Fruit fly (Drosophila melanogaster) whole organism, embryonic: ENCODE data around the gene Reg-2.

ENCODE experiments used
- Adf1 ChIP-seq: fragments of 200-800 bp; sonication (Bioruptor generic); IDR thresholded peaks from 2 replicates; pipeline ENCODE4 v1.3.6; 2022; ENCODE audit warnings: missing biosample characterization, missing genetic modification characterization
- CG11695 ChIP-seq: fragments of 200-800 bp; sonication (Bioruptor generic); IDR thresholded peaks from 3 replicates; pipeline ENCODE4 v1.3.6; 2022; ENCODE audit warnings: missing biosample characterization, missing genetic modification characterization
- CG1233 ChIP-seq: fragments of 200-800 bp; sonication (Bioruptor generic); optimal IDR thresholded peaks from 4 replicates; lab custom pipeline; 2018; ENCODE audit warnings: missing biosample characterization, mild to moderate bottlenecking, missing genetic modification characterization
- CG13624 ChIP-seq: fragments of 200-800 bp; sonication (Bioruptor generic); optimal IDR thresholded peaks from 2 replicates; lab custom pipeline; 2016; ENCODE audit warnings: missing biosample characterization, missing genetic modification characterization
- CG13894 ChIP-seq: fragments of 200-800 bp; sonication (Bioruptor generic); optimal IDR thresholded peaks from 3 replicates; lab custom pipeline; 2018; ENCODE audit warnings: missing biosample characterization, mild to moderate bottlenecking, missing genetic modification characterization, moderate library complexity
- CG14860 ChIP-seq: fragments of 200-800 bp; sonication (Bioruptor generic); IDR thresholded peaks from 3 replicates; pipeline ENCODE4 v1.3.6; 2022; ENCODE audit warnings: missing biosample characterization, missing genetic modification characterization; ENCODE audit not compliant: partially characterized antibody
- CG15011 ChIP-seq: fragments of 200-800 bp; sonication (Bioruptor generic); optimal IDR thresholded peaks from 3 replicates; lab custom pipeline; 2018; ENCODE audit warnings: missing biosample characterization, mild to moderate bottlenecking, missing genetic modification characterization
- CG15073 ChIP-seq: fragments of 200-800 bp; sonication (Bioruptor generic); optimal IDR thresholded peaks from 2 replicates; lab custom pipeline; 2016; ENCODE audit warnings: missing biosample characterization, missing genetic modification characterization
- CG1792 ChIP-seq: fragments of 200-800 bp; sonication (Bioruptor generic); optimal IDR thresholded peaks from 2 replicates; lab custom pipeline; 2016; ENCODE audit warnings: missing biosample characterization, missing genetic modification characterization
- CG18476 ChIP-seq: fragments of 200-800 bp; sonication (Bioruptor generic); optimal IDR thresholded peaks from 2 replicates; lab custom pipeline; 2016; ENCODE audit warnings: missing biosample characterization, mild to moderate bottlenecking, missing genetic modification characterization
- CG2678 ChIP-seq: fragments of 200-800 bp; sonication (Bioruptor generic); optimal IDR thresholded peaks from 3 replicates; lab custom pipeline; 2019; ENCODE audit warnings: missing biosample characterization, mild to moderate bottlenecking, missing genetic modification characterization, moderate library complexity
- CG31388 ChIP-seq: fragments of 200-800 bp; sonication (Bioruptor generic); optimal IDR thresholded peaks from 2 replicates; lab custom pipeline; 2016; ENCODE audit warnings: missing biosample characterization, missing genetic modification characterization
- CG31441 ChIP-seq: fragments of 200-800 bp; sonication (Bioruptor generic); IDR thresholded peaks from 2 replicates; pipeline ENCODE4 v1.3.6; 2022; ENCODE audit warnings: missing biosample characterization, missing genetic modification characterization
- CG3281 ChIP-seq: fragments of 200-800 bp; sonication (Bioruptor generic); optimal IDR thresholded peaks from 3 replicates; lab custom pipeline; 2017; ENCODE audit warnings: missing biosample characterization, mild to moderate bottlenecking, missing genetic modification characterization
- CG33213 ChIP-seq: fragments of 200-800 bp; sonication (Bioruptor generic); optimal IDR thresholded peaks from 3 replicates; lab custom pipeline; 2016; ENCODE audit warnings: missing biosample characterization, missing genetic modification characterization
- CG4360 ChIP-seq: fragments of 200-800 bp; sonication (Bioruptor generic); IDR thresholded peaks from 2 replicates; pipeline ENCODE4 v1.3.6; 2022; ENCODE audit warnings: missing biosample characterization, missing genetic modification characterization
- CG6854 ChIP-seq: fragments of 200-800 bp; sonication (Bioruptor generic); optimal IDR thresholded peaks from 3 replicates; lab custom pipeline; 2017; ENCODE audit warnings: missing biosample characterization, mild to moderate bottlenecking, missing genetic modification characterization
- CG9727 ChIP-seq: fragments of 200-800 bp; sonication (Bioruptor generic); optimal IDR thresholded peaks from 3 replicates; lab custom pipeline; 2017; ENCODE audit warnings: missing biosample characterization, mild to moderate bottlenecking, missing genetic modification characterization
- D ChIP-seq, 2 experiments: fragments of 200-800 bp in 1 of 2; fragments of >200 bp in 1 of 2; sonication (Bioruptor generic) in 1 of 2; optimal IDR thresholded peaks; 2 replicates in 1 of 2; 3 replicates in 1 of 2; lab custom pipeline; 2017; ENCODE audit warnings: mild to moderate bottlenecking in 1 of 2, missing biosample characterization in 1 of 2, missing genetic modification characterization in 1 of 2, missing genetic modification reagents in 1 of 2
- Dbx ChIP-seq: fragments of 200-800 bp; sonication (Bioruptor generic); IDR thresholded peaks from 3 replicates; pipeline ENCODE4 v1.3.6; 2022; ENCODE audit warnings: missing biosample characterization, missing genetic modification characterization
- Dek ChIP-seq: fragments of 200-800 bp; sonication (Bioruptor generic); optimal IDR thresholded peaks from 3 replicates; lab custom pipeline; 2019; ENCODE audit warnings: missing biosample characterization, mild to moderate bottlenecking, missing genetic modification characterization, moderate library complexity
- HHEX ChIP-seq: fragments of 200-800 bp; sonication (Bioruptor generic); optimal IDR thresholded peaks from 3 replicates; lab custom pipeline; 2017; ENCODE audit warnings: missing biosample characterization, mild to moderate bottlenecking, missing genetic modification characterization, missing genetic modification reagents
- HmgD ChIP-seq: fragments of 200-800 bp; sonication (Bioruptor generic); optimal IDR thresholded peaks from 3 replicates; lab custom pipeline; 2016; ENCODE audit warnings: missing biosample characterization, missing genetic modification characterization
- Mes4 ChIP-seq: fragments of 200-800 bp; sonication (Bioruptor generic); optimal IDR thresholded peaks from 2 replicates; lab custom pipeline; 2016; ENCODE audit warnings: missing biosample characterization, missing genetic modification characterization
- NFAT ChIP-seq: fragments of 200-800 bp; sonication (Bioruptor generic); IDR thresholded peaks from 2 replicates; pipeline ENCODE4 v1.3.6; 2022; ENCODE audit warnings: missing biosample characterization, missing genetic modification characterization
- Trl ChIP-seq, 3 experiments: fragments of >200 bp in 2 of 3; fragments of 200-800 bp in 1 of 3; sonication (Bioruptor generic) in 1 of 3; optimal IDR thresholded peaks; 2 replicates in 1 of 3; 3 replicates in 2 of 3; lab custom pipeline; 2016 to 2017; ENCODE audit warnings: missing biosample characterization in 1 of 3, missing genetic modification characterization in 1 of 3
- ac ChIP-seq: fragments of 200-800 bp; sonication (Bioruptor generic); optimal IDR thresholded peaks from 3 replicates; lab custom pipeline; 2017; ENCODE audit warnings: missing biosample characterization, mild to moderate bottlenecking, missing genetic modification characterization
- caup ChIP-seq: fragments of 200-800 bp; sonication (Bioruptor generic); optimal IDR thresholded peaks from 3 replicates; lab custom pipeline; 2017; ENCODE audit warnings: missing biosample characterization, mild to moderate bottlenecking, missing genetic modification characterization, moderate library complexity; ENCODE audit not compliant: severe bottlenecking
- chinmo ChIP-seq: fragments of 200-800 bp; sonication (Bioruptor generic); IDR thresholded peaks from 4 replicates; pipeline ENCODE4 v1.3.6; 2022; ENCODE audit warnings: missing biosample characterization, missing genetic modification characterization; ENCODE audit not compliant: partially characterized antibody
- disco-r ChIP-seq: fragments of 200-800 bp; sonication (Bioruptor generic); optimal IDR thresholded peaks from 2 replicates; lab custom pipeline; 2016; ENCODE audit warnings: missing biosample characterization, missing genetic modification characterization
- hb ChIP-seq: fragments of 200-800 bp; sonication (Bioruptor generic); IDR thresholded peaks from 3 replicates; pipeline ENCODE4 v1.3.6; 2022; ENCODE audit warnings: missing biosample characterization, missing genetic modification characterization; ENCODE audit not compliant: partially characterized antibody
- jumu ChIP-seq: fragments of 200-800 bp; sonication (Bioruptor generic); optimal IDR thresholded peaks from 3 replicates; lab custom pipeline; 2016; ENCODE audit warnings: missing biosample characterization, missing genetic modification characterization
- kah ChIP-seq: fragments of 200-800 bp; sonication (Bioruptor generic); optimal IDR thresholded peaks from 2 replicates; lab custom pipeline; 2018; ENCODE audit warnings: missing biosample characterization, mild to moderate bottlenecking, missing genetic modification characterization
- klu ChIP-seq: fragments of 200-800 bp; sonication (Bioruptor generic); IDR thresholded peaks from 2 replicates; pipeline ENCODE4 v1.3.6; 2022; ENCODE audit warnings: missing biosample characterization, missing genetic modification characterization
- lmd ChIP-seq: fragments of 200-800 bp; sonication (Bioruptor generic); IDR thresholded peaks from 2 replicates; pipeline ENCODE4 v1.3.6; 2022; ENCODE audit warnings: missing biosample characterization, missing genetic modification characterization
- mam ChIP-seq: fragments of 200-800 bp; sonication (Bioruptor generic); optimal IDR thresholded peaks from 3 replicates; lab custom pipeline; 2016; ENCODE audit warnings: missing biosample characterization, missing genetic modification characterization
- nau ChIP-seq: fragments of 200-800 bp; sonication (Bioruptor generic); optimal IDR thresholded peaks from 3 replicates; lab custom pipeline; 2017; ENCODE audit warnings: missing biosample characterization, mild to moderate bottlenecking, missing genetic modification characterization, missing genetic modification reagents
- nerfin-2 ChIP-seq: fragments of 200-800 bp; sonication (Bioruptor generic); IDR thresholded peaks from 2 replicates; pipeline ENCODE4 v1.3.6; 2022; ENCODE audit warnings: missing biosample characterization, missing genetic modification characterization; ENCODE audit not compliant: partially characterized antibody
- sens ChIP-seq: fragments of 200-800 bp; sonication (Bioruptor generic); peaks from one replicate; lab custom pipeline; 2016; ENCODE audit warnings: missing biosample characterization, missing genetic modification characterization
- slou ChIP-seq: fragments of 200-800 bp; sonication (Bioruptor generic); optimal IDR thresholded peaks from 3 replicates; lab custom pipeline; 2016; ENCODE audit warnings: missing biosample characterization, missing genetic modification characterization
- sob ChIP-seq: fragments of 200-800 bp; sonication (Bioruptor generic); IDR thresholded peaks from 2 replicates; pipeline ENCODE4 v1.3.6; 2022; ENCODE audit warnings: missing biosample characterization, missing genetic modification characterization
- sqz ChIP-seq: fragments of 200-800 bp; sonication (Bioruptor generic); optimal IDR thresholded peaks from 3 replicates; lab custom pipeline; 2018; ENCODE audit warnings: missing biosample characterization, mild to moderate bottlenecking, missing genetic modification characterization
- stwl ChIP-seq: fragments of 200-800 bp; sonication (Bioruptor generic); optimal IDR thresholded peaks from 3 replicates; lab custom pipeline; 2018; ENCODE audit warnings: missing biosample characterization, mild to moderate bottlenecking, missing genetic modification characterization, moderate library complexity
- tap ChIP-seq: fragments of 200-800 bp; optimal IDR thresholded peaks from 3 replicates; lab custom pipeline; 2019; ENCODE audit warnings: missing biosample characterization, mild to moderate bottlenecking, missing genetic modification characterization, moderate library complexity
- tin ChIP-seq: fragments of 200-800 bp; sonication (Bioruptor generic); optimal IDR thresholded peaks from 3 replicates; lab custom pipeline; 2016; ENCODE audit warnings: missing biosample characterization, missing genetic modification characterization
- tna ChIP-seq: fragments of 200-800 bp; sonication (Bioruptor generic); IDR thresholded peaks from 2 replicates; pipeline ENCODE4 v1.3.6; 2022; ENCODE audit warnings: missing biosample characterization, missing genetic modification characterization; ENCODE audit not compliant: partially characterized antibody
- unc-4 ChIP-seq: fragments of 200-800 bp; sonication (Bioruptor generic); IDR thresholded peaks from 2 replicates; pipeline ENCODE4 v1.3.6; 2022; ENCODE audit warnings: missing biosample characterization, missing genetic modification characterization; ENCODE audit not compliant: partially characterized antibody
- vnd ChIP-seq: fragments of 200-800 bp; sonication (Bioruptor generic); IDR thresholded peaks from 3 replicates; pipeline ENCODE4 v1.3.6; 2022; ENCODE audit warnings: missing biosample characterization, missing genetic modification characterization; ENCODE audit not compliant: partially characterized antibody

Reg-2 gene

dm6 chr3L:642865-643738 lies 36.7 kb upstream of the Reg-2 start (continued):
- TF ChIP-seq D (optimal IDR thresholded peaks at IDR 0.05; lab: Kevin White, UChicago): no peak
- no peak for TF ChIP-seq D (GFP tag; optimal IDR thresholded peaks at IDR 0.05; lab: Kevin White, UChicago)
- no peak for TF ChIP-seq CG31388
- TF ChIP-seq Dek (tag; lab: Kevin White, UChicago): no peak
- no peak for TF ChIP-seq CG18476 (GFP tag; lab: Kevin White, UChicago)
- peak; percentile 87 for TF ChIP-seq nau
- TF ChIP-seq CG11695 (GFP tag; lab: Robert Waterston, UW): no peak
- no peak for TF ChIP-seq Dbx (GFP tag; lab: Robert Waterston, UW)
- TF ChIP-seq CG9727 (GFP tag; lab: Kevin White, UChicago): no peak
- no peak for TF ChIP-seq CG6854 (GFP tag; lab: Kevin White, UChicago)
- TF ChIP-seq CG2678 (tag; lab: Kevin White, UChicago): no peak
- no peak for TF ChIP-seq CG15073 (GFP tag; lab: Kevin White, UChicago)
- TF ChIP-seq vnd (GFP tag; lab: Robert Waterston, UW): no peak
- no peak for TF ChIP-seq Trl (optimal IDR thresholded peaks at IDR 0.05; lab: Kevin White, UChicago)
- no peak for TF ChIP-seq Trl (GFP tag; optimal IDR thresholded peaks at IDR 0.05; lab: Kevin White, UChicago)
- TF ChIP-seq sob (GFP tag; lab: Robert Waterston, UW): no peak
- TF ChIP-seq CG13894 (tag; lab: Kevin White, UChicago): peak; percentile 17
- TF ChIP-seq disco-r (GFP tag; lab: Kevin White, UChicago): no peak
- no peak for TF ChIP-seq unc-4 (GFP tag; lab: Robert Waterston, UW)
- peak; percentile 14 for TF ChIP-seq caup (GFP tag; lab: Kevin White, UChicago)
- TF ChIP-seq tna (GFP tag; lab: Robert Waterston, UW): no peak
- no peak for TF ChIP-seq stwl (tag; lab: Kevin White, UChicago)
- TF ChIP-seq klu (GFP tag; lab: Robert Waterston, UW): no peak
- peak; percentile 37; the same call in 1 of the 2 replicates for TF ChIP-seq Adf1 (GFP tag; lab: Robert Waterston, UW)
- no peak for TF ChIP-seq HHEX (GFP tag; lab: Kevin White, UChicago)
- TF ChIP-seq CG33213 (GFP tag; lab: Kevin White, UChicago): peak; percentile 44
- TF ChIP-seq sens: peak; percentile 88
- no peak for TF ChIP-seq mam (GFP tag; lab: Kevin White, UChicago)
- TF ChIP-seq hb: no peak
- no peak for TF ChIP-seq nerfin-2
- TF ChIP-seq lmd (GFP tag; lab: Robert Waterston, UW): no peak
- TF ChIP-seq sqz: peak; percentile 34
- TF ChIP-seq CG15011 (GFP tag; lab: Kevin White, UChicago): no peak
- TF ChIP-seq CG31441 (GFP tag; lab: Robert Waterston, UW): no peak
- TF ChIP-seq CG4360 (GFP tag; lab: Robert Waterston, UW): no peak; the same call in 1 of the 2 replicates
- TF ChIP-seq CG3281 (GFP tag; lab: Kevin White, UChicago): no peak
- peak; percentile 70; the same call in 1 of the 4 replicates for TF ChIP-seq chinmo (GFP tag; lab: Robert Waterston, UW)
- no peak for TF ChIP-seq CG1792 (GFP tag; lab: Kevin White, UChicago)
- TF ChIP-seq jumu: no peak
- TF ChIP-seq NFAT (GFP tag; lab: Robert Waterston, UW): peak; percentile 5; the same call in 1 of the 2 replicates
- TF ChIP-seq HmgD (GFP tag; lab: Kevin White, UChicago): no peak
- TF ChIP-seq kah (GFP tag; lab: Kevin White, UChicago): no peak
- no peak for TF ChIP-seq CG14860
- TF ChIP-seq CG13624 (GFP tag; lab: Kevin White, UChicago): no peak
- TF ChIP-seq tin (GFP tag; lab: Kevin White, UChicago): no peak
- TF ChIP-seq Mes4 (GFP tag; lab: Kevin White, UChicago): peak; percentile 19
- TF ChIP-seq CG1233 (GFP tag; lab: Kevin White, UChicago): no peak
- no peak for TF ChIP-seq slou
- no peak for TF ChIP-seq tap (tag; lab: Kevin White, UChicago)
- no peak for TF ChIP-seq ac (GFP tag; lab: Kevin White, UChicago)
